Fruit fly (Drosophila melanogaster): Measurements from ENCODE around the gene pinta.
A peak's percentile ranks its signal among the peaks of the same experiment; 100 is the strongest.

Gene pinta

DNA sequence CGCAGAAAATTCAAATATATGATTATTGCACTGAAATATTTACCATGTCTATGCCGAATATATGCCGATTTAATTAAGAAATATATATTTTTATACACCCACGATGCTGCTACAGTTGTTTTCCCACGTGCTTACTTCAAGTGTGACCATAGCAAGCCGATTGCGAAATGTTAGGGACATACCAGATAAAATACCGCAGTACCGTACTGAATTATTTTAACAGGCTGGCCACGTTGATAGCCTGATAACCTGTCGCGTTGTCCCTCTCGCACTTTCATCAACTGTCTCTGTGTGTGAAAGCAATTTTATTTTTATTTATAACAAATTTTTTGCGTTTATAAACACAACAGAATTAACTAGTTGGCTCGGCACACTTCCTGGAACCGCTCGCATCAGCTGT is 3.8 kb downstream of the pinta start, which contains the start of the genes Nop56 and mats (continued):
- TF ChIP-seq CG15479 (GFP tag; optimal IDR thresholded peaks at IDR 0.05) (peak; percentile 43), aop (GFP tag; IDR thresholded peaks at IDR 0.05) (no peak), Hr78 (GFP tag; optimal IDR thresholded peaks at IDR 0.05) (no peak), CG8924 (tag; optimal IDR thresholded peaks at IDR 0.05) (peak; percentile 72), Chrac-16 (GFP tag; optimal IDR thresholded peaks at IDR 0.05) (no peak), Xrp1 (GFP tag; IDR thresholded peaks at IDR 0.05) (no peak), wdn (GFP tag; IDR thresholded peaks at IDR 0.05) (no peak), TFAM (GFP tag; optimal IDR thresholded peaks at IDR 0.05) (no peak), CG11398 (GFP tag; optimal IDR thresholded peaks at IDR 0.05) (no peak), onecut (GFP tag; IDR thresholded peaks at IDR 0.05) (no peak), CG31365 (tag; optimal IDR thresholded peaks at IDR 0.05) (no peak), Myb (GFP tag; optimal IDR thresholded peaks at IDR 0.05) (peak; percentile 11), nmo (GFP tag; optimal IDR thresholded peaks at IDR 0.05) (peak; percentile 65), insv (GFP tag; optimal IDR thresholded peaks at IDR 0.05) (peak in 1 of 2 experiments; percentile 55), CG1603 (tag; optimal IDR thresholded peaks at IDR 0.05) (peak; percentile 74), Jarid2 (GFP tag; optimal IDR thresholded peaks at IDR 0.05) (no peak), H2.0 (GFP tag; IDR thresholded peaks at IDR 0.05) (no peak), dan (GFP tag; IDR thresholded peaks at IDR 0.05) (no peak), CG6689 (GFP tag; IDR thresholded peaks at IDR 0.05) (no peak), CG11456 (GFP tag; IDR thresholded peaks at IDR 0.05) (no peak), CG9797 (GFP tag; optimal IDR thresholded peaks at IDR 0.05) (peak; percentile 97), Lim3 (GFP tag; IDR thresholded peaks at IDR 0.05) (no peak), HHEX (GFP tag; optimal IDR thresholded peaks at IDR 0.05) (no peak), luna (GFP tag; optimal IDR thresholded peaks at IDR 0.05) (no peak), CG13296 (GFP tag; optimal IDR thresholded peaks at IDR 0.05) (no peak), CG7963 (GFP tag; IDR thresholded peaks at IDR 0.05; ENCODE audit: partially characterized antibody) (no peak), slbo (GFP tag; IDR thresholded peaks at IDR 0.05) (peak; percentile 54), CG6765 (GFP tag; optimal IDR thresholded peaks at IDR 0.05) (no peak), mld (GFP tag; IDR thresholded peaks at IDR 0.05; ENCODE audit: partially characterized antibody) (no peak), cato (GFP tag; optimal IDR thresholded peaks at IDR 0.05; ENCODE audit: borderline replicate concordance) (no peak), sens (GFP tag) (peak; percentile 74), Ets97D (GFP tag; optimal IDR thresholded peaks at IDR 0.05) (peak; percentile 83), CG17829 (tag; optimal IDR thresholded peaks at IDR 0.05) (peak; percentile 42), CTCF (GFP tag; optimal IDR thresholded peaks at IDR 0.05) (peak; percentile 13), CG10366 (GFP tag; IDR thresholded peaks at IDR 0.05) (no peak), z (GFP tag; IDR thresholded peaks at IDR 0.05) (no peak), Asciz (GFP tag; optimal IDR thresholded peaks at IDR 0.05) (no peak), Dek (tag; optimal IDR thresholded peaks at IDR 0.05) (no peak), ab (GFP tag; optimal IDR thresholded peaks at IDR 0.05) (no peak), CG34224 (GFP tag; IDR thresholded peaks at IDR 0.05; ENCODE audit: partially characterized antibody) (peak; percentile 32; the same call in 1 of the 3 replicates), CG9817 (tag; optimal IDR thresholded peaks at IDR 0.05) (no peak), org-1 (GFP tag; optimal IDR thresholded peaks at IDR 0.05) (no peak), ro (GFP tag; IDR thresholded peaks at IDR 0.05) (no peak), pros (GFP tag; optimal IDR thresholded peaks at IDR 0.05) (no peak), unc-4 (GFP tag; IDR thresholded peaks at IDR 0.05; ENCODE audit: partially characterized antibody) (0 out of 2 replicates have a peak, but pooled peaks have one; percentile 38), pb (GFP tag; optimal IDR thresholded peaks at IDR 0.05) (no peak), Doc2 (GFP tag; IDR thresholded peaks at IDR 0.05) (no peak), CG15073 (GFP tag; optimal IDR thresholded peaks at IDR 0.05) (no peak), cwo (GFP tag; optimal IDR thresholded peaks at IDR 0.05) (peak; percentile 63), Sin3A (optimal IDR thresholded peaks at IDR 0.05) (peak; percentile 41), Sry-δ (GFP tag; optimal IDR thresholded peaks at IDR 0.05) (peak; percentile 30), CG4730 (GFP tag; IDR thresholded peaks at IDR 0.05) (no peak), sug (tag; optimal IDR thresholded peaks at IDR 0.05) (peak; percentile 33)
